Worm (Caenorhabditis elegans) whole organism, L1 larva: ENCODE results near the gene rpl-22.

Source experiments
- C04F5.9 ChIP-seq: sonication (generic microtip); optimal IDR thresholded peaks from 2 replicates; lab custom pipeline; 2016; ENCODE audit warnings: missing genetic modification characterization, missing compliant biosample characterization
- C34B4.2 ChIP-seq: sonication (generic microtip); optimal IDR thresholded peaks from 2 replicates; lab custom pipeline; 2017; ENCODE audit warnings: mild to moderate bottlenecking, missing genetic modification characterization, missing compliant biosample characterization
- F16B12.6 ChIP-seq: fragments of 150-350 bp; optimal IDR thresholded peaks from 2 replicates; lab custom pipeline; 2014; ENCODE audit warnings: missing biosample characterization, missing genetic modification characterization
- Y116A8C.19 ChIP-seq: sonication (generic microtip); optimal IDR thresholded peaks from 2 replicates; lab custom pipeline; 2016; ENCODE audit warnings: missing compliant biosample characterization, missing genetic modification characterization, borderline replicate concordance
- alr-1 ChIP-seq: fragments of 200-800 bp; sonication (Bioruptor generic); optimal IDR thresholded peaks from 2 replicates; lab custom pipeline; 2018; ENCODE audit warnings: borderline replicate concordance, mild to moderate bottlenecking, missing genetic modification characterization, missing compliant biosample characterization
- blmp-1 ChIP-seq: fragments of 150-350 bp; optimal IDR thresholded peaks from 2 replicates; lab custom pipeline; 2014; ENCODE audit warnings: missing biosample characterization, missing genetic modification characterization
- ceh-88 ChIP-seq: fragments of 200-800 bp; sonication (Bioruptor generic); IDR thresholded peaks from 2 replicates; pipeline ENCODE4 v1.3.6; 2022; ENCODE audit warnings: missing genetic modification characterization, missing compliant biosample characterization
- ceh-90 ChIP-seq: sonication (generic microtip); optimal IDR thresholded peaks from 2 replicates; lab custom pipeline; 2016; ENCODE audit warnings: missing genetic modification characterization, missing compliant biosample characterization
- ces-1 ChIP-seq: fragments of 150-350 bp; optimal IDR thresholded peaks from 2 replicates; lab custom pipeline; 2014; ENCODE audit warnings: missing biosample characterization, missing genetic modification reagents, missing genetic modification characterization
- dpl-1 ChIP-seq, 3 experiments: fragments of 150-350 bp in 2 of 3; sonication (generic microtip) in 1 of 3; optimal IDR thresholded peaks; 2 replicates each; lab custom pipeline; 2014 to 2017; ENCODE audit warnings: missing biosample characterization in 3 of 3, missing genetic modification characterization in 3 of 3, missing genetic modification reagents in 3 of 3
- efl-1 ChIP-seq, 4 experiments: fragments of 150-350 bp; optimal IDR thresholded peaks in 3 of 4; peaks in 1 of 4; 1 replicate in 1 of 4; 2 replicates in 3 of 4; lab custom pipeline; 2014; ENCODE audit warnings: missing biosample characterization in 2 of 4, missing genetic modification characterization in 2 of 4, missing genetic modification reagents in 2 of 4
- elt-2 ChIP-seq: sonication (generic microtip); optimal IDR thresholded peaks from 2 replicates; lab custom pipeline; 2016; ENCODE audit warnings: missing genetic modification characterization, mild to moderate bottlenecking, inconsistent platforms, missing compliant biosample characterization, missing genetic modification reagents
- ets-5 ChIP-seq: fragments of 200-800 bp; sonication (Bioruptor generic); IDR thresholded peaks from 2 replicates; pipeline ENCODE4 v1.3.6; 2022; ENCODE audit warnings: missing genetic modification characterization, missing compliant biosample characterization
- fkh-4 ChIP-seq: sonication (generic microtip); optimal IDR thresholded peaks from 2 replicates; lab custom pipeline; 2016; ENCODE audit warnings: missing compliant biosample characterization, missing genetic modification characterization, borderline replicate concordance
- fos-1 ChIP-seq: fragments of 150-350 bp; optimal IDR thresholded peaks from 2 replicates; lab custom pipeline; 2014; ENCODE audit warnings: missing biosample characterization, missing genetic modification characterization
- grh-1 ChIP-seq: fragments of 200-800 bp; sonication (Bioruptor generic); IDR thresholded peaks from 2 replicates; pipeline ENCODE4 v1.3.6; 2022; ENCODE audit warnings: missing genetic modification reagents, missing genetic modification characterization, missing compliant biosample characterization
- lin-14 ChIP-seq: fragments of 200-800 bp; sonication (Bioruptor generic); optimal IDR thresholded peaks from 2 replicates; lab custom pipeline; 2018; ENCODE audit warnings: mild to moderate bottlenecking, missing genetic modification characterization, moderate library complexity, missing compliant biosample characterization
- lin-15B ChIP-seq: fragments of 150-350 bp; sonication (generic microtip); optimal IDR thresholded peaks from 3 replicates; lab custom pipeline; 2014; ENCODE audit warnings: missing biosample characterization, missing genetic modification characterization
- lin-35 ChIP-seq, 2 experiments: fragments of 150-350 bp; optimal IDR thresholded peaks; 2 replicates each; lab custom pipeline; 2014; ENCODE audit warnings: missing biosample characterization in 2 of 2, missing genetic modification characterization in 2 of 2, missing genetic modification reagents in 2 of 2
- lin-39 ChIP-seq: fragments of 150-350 bp; optimal IDR thresholded peaks from 2 replicates; lab custom pipeline; 2014; ENCODE audit warnings: missing biosample characterization, missing genetic modification reagents, missing genetic modification characterization
- mab-9 ChIP-seq: fragments of 200-800 bp; sonication (Bioruptor generic); IDR thresholded peaks from 2 replicates; pipeline ENCODE4 v1.3.6; 2022; ENCODE audit warnings: missing genetic modification reagents, missing genetic modification characterization, missing compliant biosample characterization
- mep-1 ChIP-seq: fragments of 150-350 bp; optimal IDR thresholded peaks from 2 replicates; lab custom pipeline; 2014; ENCODE audit warnings: missing biosample characterization, missing genetic modification characterization
- nhr-11 ChIP-seq: fragments of 150-350 bp; optimal IDR thresholded peaks from 2 replicates; lab custom pipeline; 2014; ENCODE audit warnings: missing biosample characterization, missing genetic modification characterization
- nhr-12 ChIP-seq: sonication (generic microtip); optimal IDR thresholded peaks from 2 replicates; lab custom pipeline; 2017; ENCODE audit warnings: missing biosample characterization, missing genetic modification characterization
- nhr-19 ChIP-seq: fragments of 200-800 bp; sonication (Bioruptor generic); conservative IDR thresholded peaks from 2 replicates; pipeline ENCODE4 v1.3.6; 2022; ENCODE audit warnings: missing genetic modification characterization, missing compliant biosample characterization
- nhr-28 ChIP-seq: fragments of 150-350 bp; optimal IDR thresholded peaks from 2 replicates; lab custom pipeline; 2014; ENCODE audit warnings: missing biosample characterization, missing genetic modification characterization
- nhr-71 ChIP-seq: sonication (generic microtip); optimal IDR thresholded peaks from 2 replicates; lab custom pipeline; 2016; ENCODE audit warnings: mild to moderate bottlenecking, missing genetic modification characterization, moderate library complexity, missing compliant biosample characterization
- nhr-76 ChIP-seq: sonication (generic microtip); optimal IDR thresholded peaks from 2 replicates; lab custom pipeline; 2017; ENCODE audit warnings: missing biosample characterization, missing genetic modification characterization
- pax-3 ChIP-seq: fragments of 200-800 bp; sonication (Bioruptor generic); optimal IDR thresholded peaks from 2 replicates; lab custom pipeline; 2018; ENCODE audit warnings: mild to moderate bottlenecking, missing genetic modification characterization, moderate library complexity, missing compliant biosample characterization
- rnt-1 ChIP-seq: sonication (generic microtip); optimal IDR thresholded peaks from 2 replicates; lab custom pipeline; 2016; ENCODE audit warnings: mild to moderate bottlenecking, missing genetic modification characterization, moderate library complexity, missing compliant biosample characterization
- snu-23 ChIP-seq: sonication (generic microtip); optimal IDR thresholded peaks from 2 replicates; lab custom pipeline; 2016; ENCODE audit warnings: missing genetic modification characterization, missing compliant biosample characterization
- sptf-1 ChIP-seq: fragments of 150-350 bp; optimal IDR thresholded peaks from 2 replicates; lab custom pipeline; 2014; ENCODE audit warnings: missing biosample characterization, missing genetic modification characterization
- sup-37 ChIP-seq: fragments of 200-800 bp; sonication (Bioruptor generic); optimal IDR thresholded peaks from 2 replicates; lab custom pipeline; 2018; ENCODE audit warnings: mild to moderate bottlenecking, missing genetic modification characterization, missing compliant biosample characterization
- tbx-2 ChIP-seq: sonication (generic microtip); optimal IDR thresholded peaks from 2 replicates; lab custom pipeline; 2016; ENCODE audit warnings: missing genetic modification characterization, missing compliant biosample characterization
- tlp-1 ChIP-seq: fragments of 150-350 bp; optimal IDR thresholded peaks from 2 replicates; lab custom pipeline; 2014; ENCODE audit warnings: missing biosample characterization, missing genetic modification characterization
- unc-130 ChIP-seq: fragments of 150-350 bp; optimal IDR thresholded peaks from 2 replicates; lab custom pipeline; 2017; ENCODE audit warnings: missing biosample characterization, missing genetic modification characterization, inconsistent platforms
- unc-30 ChIP-seq: sonication (generic microtip); optimal IDR thresholded peaks from 2 replicates; lab custom pipeline; 2017; ENCODE audit warnings: missing biosample characterization, missing genetic modification characterization
- unc-62 ChIP-seq: fragments of 150-350 bp; optimal IDR thresholded peaks from 2 replicates; lab custom pipeline; 2014; ENCODE audit warnings: missing biosample characterization, missing genetic modification reagents, missing genetic modification characterization
- xbp-1 ChIP-seq: sonication (generic microtip); optimal IDR thresholded peaks from 2 replicates; lab custom pipeline; 2016; ENCODE audit warnings: missing genetic modification characterization, missing compliant biosample characterization
- zag-1 ChIP-seq: fragments of 150-350 bp; optimal IDR thresholded peaks from 2 replicates; lab custom pipeline; 2014; ENCODE audit warnings: missing biosample characterization, missing genetic modification characterization
- ztf-11 ChIP-seq, 2 experiments: sonication (generic microtip); optimal IDR thresholded peaks; 2 replicates each; lab custom pipeline; 2016 to 2017; ENCODE audit warnings: missing genetic modification characterization in 2 of 2, missing biosample characterization in 1 of 2, missing compliant biosample characterization in 1 of 2
- ztf-4 ChIP-seq: fragments of 150-350 bp; optimal IDR thresholded peaks from 2 replicates; lab custom pipeline; 2014; ENCODE audit warnings: missing biosample characterization, missing genetic modification characterization

Gene rpl-22

DNA sequence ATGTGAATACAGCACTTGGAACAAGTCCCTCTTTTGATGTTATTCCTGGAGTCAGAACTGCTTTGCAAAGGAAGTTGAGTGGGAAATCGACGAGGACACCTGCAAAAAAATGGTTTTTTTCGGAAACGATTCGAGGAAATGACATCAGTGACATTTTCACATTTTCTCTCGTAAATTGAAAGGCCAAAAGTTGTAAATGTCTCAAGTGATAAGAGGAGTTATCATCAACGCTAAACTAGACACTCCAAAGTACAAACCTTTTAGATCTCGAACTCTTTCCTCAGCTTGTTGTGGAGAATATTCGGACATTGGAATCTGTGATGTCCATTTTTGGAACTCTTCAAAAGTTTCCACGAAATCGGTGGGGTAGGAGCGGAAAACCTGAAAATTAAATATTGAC lies 28.8 kb downstream of the rpl-22 start:
- TF ChIP-seq elt-2 = peak; percentile 52
- TF ChIP-seq alr-1 (tag; lab: Kevin White, UChicago) = no peak
- TF ChIP-seq efl-1 (optimal IDR thresholded peaks at IDR 0.05; lab: Kevin White, UChicago) = no peak
- peak in 1 of 2 experiments; percentile 24 for TF ChIP-seq efl-1 (GFP tag; optimal IDR thresholded peaks at IDR 0.05 in 1 of 2; lab: Kevin White, UChicago)

DNA sequence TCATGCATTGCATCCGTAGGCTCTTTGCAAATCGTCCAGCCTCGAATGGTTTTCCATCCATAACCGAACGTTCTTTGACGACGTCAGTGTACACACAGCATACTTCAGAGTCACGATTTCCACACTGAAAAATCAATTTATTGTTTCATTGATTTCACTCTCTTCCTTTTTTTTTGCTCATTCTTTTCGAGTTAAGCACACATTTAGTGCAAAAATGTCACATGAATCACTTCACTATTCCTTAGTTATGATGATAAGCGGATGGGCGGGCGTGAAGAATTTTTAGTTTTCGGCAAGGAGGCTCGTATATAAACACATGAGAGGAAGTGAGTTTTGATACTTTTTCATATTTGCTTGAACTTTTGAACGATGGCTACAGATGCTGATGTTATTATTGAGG lies 30.0 kb downstream of the rpl-22 start, which contains the start of gene txt-9:
Gene txt-9, plus strand, starts transcription at position 336 of the 400 bp plus-strand sequence.
- no peak for TF ChIP-seq rnt-1
- TF ChIP-seq lin-35 (GFP tag; optimal IDR thresholded peaks at IDR 0.05; lab: Kevin White, UChicago) = peak in 1 of 2 experiments; percentile 13
- TF ChIP-seq pax-3 = no peak
- TF ChIP-seq elt-2 = peak; percentile 62
- TF ChIP-seq, all 84 proteins: peak for 2

DNA sequence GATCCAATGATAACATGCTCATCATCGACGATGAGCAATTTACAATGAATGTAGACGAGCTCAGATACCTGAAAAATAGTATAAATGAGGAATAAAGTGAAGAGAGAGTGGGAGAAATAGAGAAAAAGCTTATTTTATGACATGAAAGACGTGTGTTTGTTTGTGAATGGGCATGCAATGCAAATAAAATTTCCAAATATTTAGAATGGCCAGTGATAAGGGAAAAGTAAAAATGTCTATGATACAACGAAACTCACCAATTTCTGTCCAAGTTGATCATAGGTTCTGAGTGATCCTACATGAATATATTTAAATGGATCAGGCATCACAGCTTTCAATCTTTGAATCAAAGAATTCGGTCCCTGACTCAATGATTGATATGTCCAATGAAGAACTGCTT lies 30.7 kb downstream of the rpl-22 start:
- TF ChIP-seq elt-2 (peak; percentile 91), F16B12.6 (no peak)

ce11 chrII:5091640-5092243 lies 36.3 kb downstream of the rpl-22 start, which contains the start of gene pld-1:
Gene pld-1, minus strand, starts transcription at chrII:5091690.
- TF ChIP-seq ceh-88 (GFP tag; lab: Robert Waterston, UW) (no peak), ets-5 (GFP tag; lab: Robert Waterston, UW) (no peak), nhr-11 (tag; lab: Kevin White, UChicago) (no peak), lin-15B (no peak), nhr-19 (GFP tag; lab: Robert Waterston, UW) (no peak), fos-1 (tag; lab: Kevin White, UChicago) (no peak), unc-62 (GFP tag; lab: Kevin White, UChicago) (no peak), dpl-1 (GFP tag; optimal IDR thresholded peaks at IDR 0.05; lab: Kevin White, UChicago) (no peak)

- TF ChIP-seq lin-14 (GFP tag; lab: Kevin White, UChicago) (peak; percentile 94), sptf-1 (tag; lab: Kevin White, UChicago) (no peak), elt-2 (peak; percentile 78), unc-62 (GFP tag; lab: Kevin White, UChicago) (no peak), lin-39 (tag; lab: Kevin White, UChicago) (no peak), C34B4.2 (tag; lab: Kevin White, UChicago) (no peak), Y116A8C.19 (tag; lab: Kevin White, UChicago) (no peak), nhr-71 (tag; lab: Kevin White, UChicago) (peak; percentile 72), ztf-4 (no peak), tbx-2 (peak; percentile 65), blmp-1 (tag; lab: Kevin White, UChicago) (peak; percentile 69), xbp-1 (tag; lab: Kevin White, UChicago) (peak; percentile 11), fkh-4 (tag; lab: Kevin White, UChicago) (no peak), nhr-76 (no peak), mep-1 (peak; percentile 53), C04F5.9 (no peak), snu-23 (GFP tag; lab: Kevin White, UChicago) (peak; percentile 73), lin-15B (no peak), ztf-11 (tag; optimal IDR thresholded peaks at IDR 0.05; lab: Kevin White, UChicago) (no peak), sup-37 (GFP tag; lab: Kevin White, UChicago) (no peak), mab-9 (GFP tag; lab: Robert Waterston, UW) (no peak), unc-30 (tag; lab: Kevin White, UChicago) (no peak), unc-130 (tag; lab: Kevin White, UChicago) (peak; percentile 29), grh-1 (GFP tag; lab: Robert Waterston, UW) (no peak), nhr-12 (tag; lab: Kevin White, UChicago) (no peak), nhr-28 (tag; lab: Kevin White, UChicago) (no peak), ets-5 (GFP tag; lab: Robert Waterston, UW) (no peak), zag-1 (tag; lab: Kevin White, UChicago) (no peak), tlp-1 (tag; lab: Kevin White, UChicago) (no peak), ceh-90 (tag; lab: Kevin White, UChicago) (no peak), ces-1 (GFP tag; lab: Kevin White, UChicago) (no peak)
These were observed 37.2 kb downstream of the rpl-22 start, which contains the start of gene C04G6.2 for ce11 chrII:5092362-5093281. Gene C04G6.2, plus strand, starts transcription at chrII:5093231.
